Fruit fly (Drosophila melanogaster) whole organism, prepupa: ENCODE measurements around the gene CG17470.
A peak's percentile ranks its signal among the peaks of the same experiment; 100 is the strongest.

Experiments
- CG10631 ChIP-seq: fragments of 200-800 bp; sonication (Bioruptor generic); optimal IDR thresholded peaks from 2 replicates; lab custom pipeline; 2016; ENCODE audit warnings: missing biosample characterization, missing genetic modification characterization
- CG10669 ChIP-seq: fragments of 200-800 bp; sonication (Bioruptor generic); optimal IDR thresholded peaks from 3 replicates; lab custom pipeline; 2018; ENCODE audit warnings: missing biosample characterization, mild to moderate bottlenecking, missing genetic modification characterization, moderate library complexity
- CG11294 ChIP-seq: fragments of 200-800 bp; sonication (Bioruptor generic); IDR thresholded peaks from 2 replicates; pipeline ENCODE4 v1.3.6; 2022; ENCODE audit warnings: missing biosample characterization, missing genetic modification characterization
- CG11762 ChIP-seq: fragments of 200-800 bp; sonication (Bioruptor generic); optimal IDR thresholded peaks from 3 replicates; lab custom pipeline; 2016; ENCODE audit warnings: missing biosample characterization, missing genetic modification characterization; ENCODE audit not compliant: insufficient read depth
- CG11902 ChIP-seq: fragments of 200-800 bp; sonication (Bioruptor generic); optimal IDR thresholded peaks from 3 replicates; lab custom pipeline; 2016; ENCODE audit warnings: missing biosample characterization, missing genetic modification characterization
- CG15336 ChIP-seq: fragments of 200-800 bp; sonication (Bioruptor generic); IDR thresholded peaks from 2 replicates; pipeline ENCODE4 v1.3.6; 2022; ENCODE audit warnings: missing biosample characterization, missing genetic modification characterization
- CG1621 ChIP-seq: fragments of 200-800 bp; sonication (Bioruptor generic); optimal IDR thresholded peaks from 3 replicates; lab custom pipeline; 2018; ENCODE audit warnings: missing biosample characterization, mild to moderate bottlenecking, missing genetic modification characterization
- CG16779 ChIP-seq: fragments of 200-800 bp; sonication (Bioruptor generic); optimal IDR thresholded peaks from 3 replicates; lab custom pipeline; 2017; ENCODE audit warnings: missing biosample characterization, mild to moderate bottlenecking, missing genetic modification characterization
- CG31627 ChIP-seq: fragments of 200-800 bp; sonication (Bioruptor generic); optimal IDR thresholded peaks from 3 replicates; lab custom pipeline; 2016; ENCODE audit warnings: missing biosample characterization, missing genetic modification characterization
- CG32006 ChIP-seq: fragments of 200-800 bp; sonication (Bioruptor generic); optimal IDR thresholded peaks from 3 replicates; lab custom pipeline; 2017; ENCODE audit warnings: missing biosample characterization, mild to moderate bottlenecking, missing genetic modification characterization
- CG34406 ChIP-seq: fragments of 200-800 bp; sonication (Bioruptor generic); optimal IDR thresholded peaks from 3 replicates; lab custom pipeline; 2016; ENCODE audit warnings: missing biosample characterization, missing genetic modification characterization
- CG3919 ChIP-seq: fragments of 200-800 bp; sonication (Bioruptor generic); optimal IDR thresholded peaks from 3 replicates; lab custom pipeline; 2016; ENCODE audit warnings: missing biosample characterization, missing genetic modification characterization
- CG4318 ChIP-seq: fragments of 200-800 bp; sonication (Bioruptor generic); optimal IDR thresholded peaks from 3 replicates; lab custom pipeline; 2017; ENCODE audit warnings: missing biosample characterization, mild to moderate bottlenecking, missing genetic modification characterization
- CG6163 ChIP-seq: fragments of 200-800 bp; sonication (Bioruptor generic); IDR thresholded peaks from 3 replicates; pipeline ENCODE4 v1.3.6; 2022; ENCODE audit warnings: missing biosample characterization, missing genetic modification characterization
- CG6276 ChIP-seq: fragments of 200-800 bp; sonication (Bioruptor generic); optimal IDR thresholded peaks from 2 replicates; lab custom pipeline; 2017; ENCODE audit warnings: missing biosample characterization, mild to moderate bottlenecking, missing genetic modification characterization
- CG6808 ChIP-seq: fragments of 200-800 bp; sonication (Bioruptor generic); optimal IDR thresholded peaks from 3 replicates; lab custom pipeline; 2017; ENCODE audit warnings: missing biosample characterization, missing genetic modification characterization, mild to moderate bottlenecking, moderate library complexity, missing genetic modification reagents
- CG8632 ChIP-seq: fragments of 200-800 bp; sonication (Bioruptor generic); optimal IDR thresholded peaks from 3 replicates; lab custom pipeline; 2016; ENCODE audit warnings: missing biosample characterization, missing genetic modification characterization
- CG9139 ChIP-seq: fragments of 200-800 bp; sonication (Bioruptor generic); optimal IDR thresholded peaks from 3 replicates; lab custom pipeline; 2017; ENCODE audit warnings: missing biosample characterization, mild to moderate bottlenecking, missing genetic modification characterization
- Eip75B ChIP-seq: fragments of 200-800 bp; sonication (Bioruptor generic); optimal IDR thresholded peaks from 3 replicates; lab custom pipeline; 2016; ENCODE audit warnings: missing biosample characterization, missing genetic modification characterization
- Eip78C ChIP-seq: fragments of 200-800 bp; sonication (Bioruptor generic); peaks from one replicate; lab custom pipeline; 2016; ENCODE audit warnings: missing biosample characterization, missing genetic modification characterization
- Eip93F ChIP-seq: fragments of 200-800 bp; sonication (Bioruptor generic); optimal IDR thresholded peaks from 2 replicates; lab custom pipeline; 2016; ENCODE audit warnings: missing biosample characterization, mild to moderate bottlenecking, missing genetic modification characterization
- Ets96B ChIP-seq: fragments of 200-800 bp; optimal IDR thresholded peaks from 2 replicates; lab custom pipeline; 2019; ENCODE audit warnings: missing biosample characterization, mild to moderate bottlenecking, missing genetic modification characterization, moderate library complexity
- Gug ChIP-seq: fragments of 200-800 bp; sonication (Bioruptor generic); IDR thresholded peaks from 2 replicates; pipeline ENCODE4 v1.3.6; 2022; ENCODE audit warnings: missing biosample characterization, missing genetic modification characterization
- Hr38 ChIP-seq: sonication (Bioruptor generic); optimal IDR thresholded peaks from 2 replicates; lab custom pipeline; 2016; ENCODE audit warnings: missing biosample characterization, missing genetic modification characterization
- Hr39 ChIP-seq: fragments of 200-800 bp; sonication (Bioruptor generic); optimal IDR thresholded peaks from 2 replicates; lab custom pipeline; 2016; ENCODE audit warnings: missing biosample characterization, missing genetic modification characterization
- Met ChIP-seq: fragments of 200-800 bp; sonication (Bioruptor generic); optimal IDR thresholded peaks from 3 replicates; lab custom pipeline; 2016; ENCODE audit warnings: missing biosample characterization, missing genetic modification characterization
- OdsH ChIP-seq: fragments of 200-800 bp; sonication (Bioruptor generic); optimal IDR thresholded peaks from 3 replicates; lab custom pipeline; 2016; ENCODE audit warnings: missing biosample characterization, missing genetic modification characterization
- Smox ChIP-seq: fragments of 200-800 bp; sonication (Bioruptor generic); optimal IDR thresholded peaks from 3 replicates; lab custom pipeline; 2016; ENCODE audit warnings: missing biosample characterization, missing genetic modification characterization
- Sox102F ChIP-seq: fragments of 200-800 bp; sonication (Bioruptor generic); optimal IDR thresholded peaks from 2 replicates; lab custom pipeline; 2016; ENCODE audit warnings: missing biosample characterization, mild to moderate bottlenecking, missing genetic modification characterization
- Sox14 ChIP-seq: fragments of 200-800 bp; sonication (Bioruptor generic); optimal IDR thresholded peaks from 3 replicates; lab custom pipeline; 2016; ENCODE audit warnings: missing biosample characterization, missing genetic modification characterization
- Sox15 ChIP-seq: fragments of 200-800 bp; sonication (Bioruptor generic); optimal IDR thresholded peaks from 3 replicates; lab custom pipeline; 2016; ENCODE audit warnings: missing biosample characterization, missing genetic modification characterization
- acj6 ChIP-seq: fragments of 200-800 bp; sonication (Bioruptor generic); optimal IDR thresholded peaks from 3 replicates; lab custom pipeline; 2016; ENCODE audit warnings: missing biosample characterization, missing genetic modification characterization
- cyc ChIP-seq: fragments of 200-800 bp; sonication (Bioruptor generic); optimal IDR thresholded peaks from 3 replicates; lab custom pipeline; 2016; ENCODE audit warnings: missing biosample characterization, missing genetic modification characterization
- dac ChIP-seq: fragments of 200-800 bp; sonication (Bioruptor generic); optimal IDR thresholded peaks from 2 replicates; lab custom pipeline; 2017; ENCODE audit warnings: missing biosample characterization, mild to moderate bottlenecking, missing genetic modification characterization
- eg ChIP-seq: fragments of 200-800 bp; sonication (Bioruptor generic); IDR thresholded peaks from 3 replicates; pipeline ENCODE4 v1.3.6; 2022; ENCODE audit warnings: missing biosample characterization, missing genetic modification characterization
- esn ChIP-seq: fragments of 200-800 bp; sonication (Bioruptor generic); optimal IDR thresholded peaks from 2 replicates; lab custom pipeline; 2016; ENCODE audit warnings: missing biosample characterization, mild to moderate bottlenecking, missing genetic modification characterization, moderate library complexity
- fd59A ChIP-seq: fragments of 200-800 bp; sonication (Bioruptor generic); optimal IDR thresholded peaks from 2 replicates; lab custom pipeline; 2017; ENCODE audit warnings: missing biosample characterization, mild to moderate bottlenecking, missing genetic modification characterization, missing genetic modification reagents
- fkh ChIP-seq: fragments of 200-800 bp; sonication (Bioruptor generic); optimal IDR thresholded peaks from 3 replicates; lab custom pipeline; 2017; ENCODE audit warnings: missing biosample characterization, mild to moderate bottlenecking, missing genetic modification characterization, moderate library complexity
- pdm3 ChIP-seq: fragments of 200-800 bp; sonication (Bioruptor generic); optimal IDR thresholded peaks from 3 replicates; lab custom pipeline; 2016; ENCODE audit warnings: missing biosample characterization, missing genetic modification characterization
- salr ChIP-seq, 2 experiments: fragments of 200-800 bp; sonication (Bioruptor generic); optimal IDR thresholded peaks; 3 replicates each; lab custom pipeline; 2016 to 2018; ENCODE audit warnings: missing biosample characterization in 2 of 2, missing genetic modification characterization in 2 of 2, mild to moderate bottlenecking in 1 of 2
- ss ChIP-seq, 2 experiments: fragments of 200-800 bp; sonication (Bioruptor generic); optimal IDR thresholded peaks; 2 replicates in 1 of 2; 3 replicates in 1 of 2; lab custom pipeline; 2017 to 2018; ENCODE audit warnings: mild to moderate bottlenecking in 2 of 2, missing biosample characterization in 2 of 2, missing genetic modification characterization in 2 of 2, moderate library complexity in 1 of 2
- svp ChIP-seq: fragments of 200-800 bp; sonication (Bioruptor generic); peaks from one replicate; lab custom pipeline; 2016; ENCODE audit warnings: missing biosample characterization, missing genetic modification characterization
- topi ChIP-seq: fragments of 200-800 bp; sonication (Bioruptor generic); optimal IDR thresholded peaks from 3 replicates; lab custom pipeline; 2016; ENCODE audit warnings: missing biosample characterization, missing genetic modification characterization
- vri ChIP-seq: fragments of 200-800 bp; sonication (Bioruptor generic); optimal IDR thresholded peaks from 3 replicates; lab custom pipeline; 2016; ENCODE audit warnings: missing biosample characterization, mild to moderate bottlenecking, missing genetic modification characterization

Gene CG17470

DNA sequence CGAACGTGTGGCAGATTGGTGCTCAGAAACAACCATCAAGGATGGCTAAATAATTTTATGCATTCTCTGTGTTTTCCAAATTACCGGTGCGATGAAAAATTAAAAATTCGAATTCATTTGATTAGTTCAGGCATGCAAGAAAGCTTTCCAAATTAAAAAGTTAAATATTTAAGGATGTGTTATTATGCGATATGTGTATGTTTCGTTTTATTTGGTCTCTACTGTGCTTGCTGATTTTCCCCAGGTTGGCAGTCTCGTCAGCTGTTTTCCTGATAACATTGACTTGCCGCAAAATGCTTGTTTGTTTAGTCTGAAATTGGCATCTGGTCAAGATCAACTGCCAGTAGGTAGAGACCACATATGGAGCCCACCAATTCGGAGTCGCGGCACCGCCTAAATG is 6.8 kb upstream of the CG17470 start, which contains the start of gene CG2611 (continued):
- no peak for TF ChIP-seq salr (GFP tag; optimal IDR thresholded peaks at IDR 0.05; lab: Kevin White, UChicago)
- no peak for TF ChIP-seq fd59A (GFP tag; lab: Kevin White, UChicago)
- TF ChIP-seq Sox102F (GFP tag; lab: Kevin White, UChicago): no peak
- no peak for TF ChIP-seq CG10631 (GFP tag; lab: Kevin White, UChicago)
- TF ChIP-seq CG1621 (tag; lab: Kevin White, UChicago): no peak
- no peak for TF ChIP-seq CG16779
- TF ChIP-seq Hr38: no peak
- no peak for TF ChIP-seq Eip75B (GFP tag; lab: Kevin White, UChicago)
- no peak for TF ChIP-seq CG3919 (GFP tag; lab: Kevin White, UChicago)
- TF ChIP-seq Smox (GFP tag; lab: Kevin White, UChicago): no peak
- no peak for TF ChIP-seq Met (GFP tag; lab: Kevin White, UChicago)
- peak; percentile 35 for TF ChIP-seq Ets96B (tag; lab: Kevin White, UChicago)
- TF ChIP-seq CG8632 (GFP tag; lab: Kevin White, UChicago): no peak
- no peak for TF ChIP-seq ss (GFP tag; optimal IDR thresholded peaks at IDR 0.05; lab: Kevin White, UChicago)
- TF ChIP-seq CG11294 (GFP tag; lab: Robert Waterston, UW): no peak
- no peak for TF ChIP-seq pdm3 (GFP tag; lab: Kevin White, UChicago)
- no peak for TF ChIP-seq Gug
- peak; percentile 48 for TF ChIP-seq topi (GFP tag; lab: Kevin White, UChicago)
- TF ChIP-seq cyc (GFP tag; lab: Kevin White, UChicago): peak; percentile 51
- TF ChIP-seq Sox15 (GFP tag; lab: Kevin White, UChicago): no peak
- TF ChIP-seq OdsH: no peak
- TF ChIP-seq Eip78C (GFP tag; lab: Kevin White, UChicago): no peak
- TF ChIP-seq CG6808 (GFP tag; lab: Kevin White, UChicago): no peak
- TF ChIP-seq CG34406 (GFP tag; lab: Kevin White, UChicago): no peak
- no peak for TF ChIP-seq Eip93F (GFP tag; lab: Kevin White, UChicago)
- TF ChIP-seq CG6163 (GFP tag; lab: Robert Waterston, UW): peak; percentile 59; the same call in 2 of the 3 replicates
- peak; percentile 66 for TF ChIP-seq esn
- TF ChIP-seq vri: no peak
- TF ChIP-seq Hr39: peak; percentile 62
- no peak for TF ChIP-seq dac (GFP tag; lab: Kevin White, UChicago)
- no peak for TF ChIP-seq CG32006 (GFP tag; lab: Kevin White, UChicago)
- TF ChIP-seq CG6276 (GFP tag; lab: Kevin White, UChicago): no peak
- 0 out of 3 replicates have a peak, but pooled peaks have one; percentile 30 for TF ChIP-seq eg
- TF ChIP-seq CG31627 (GFP tag; lab: Kevin White, UChicago): peak; percentile 65
- no peak for TF ChIP-seq CG10669 (GFP tag; lab: Kevin White, UChicago)

DNA sequence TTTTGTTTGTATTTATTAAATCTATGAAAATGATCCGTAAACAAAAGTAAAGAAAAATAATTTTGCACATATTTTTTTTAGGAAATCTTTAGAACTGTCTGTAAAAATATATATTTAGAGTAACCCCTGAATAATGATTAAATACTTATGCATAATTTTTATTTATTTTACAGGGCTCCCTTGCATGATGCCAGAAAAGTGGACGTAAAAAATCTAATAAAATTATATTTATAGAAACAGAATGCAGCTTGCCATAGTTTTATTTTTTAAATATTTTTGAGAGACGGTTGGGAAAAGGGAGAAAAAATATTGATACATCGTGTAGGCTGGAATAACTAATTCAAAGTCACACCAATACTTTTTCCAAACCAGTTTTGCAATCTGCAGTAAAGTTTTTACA is 5.6 kb upstream of the CG17470 start, which contains the start of gene CG18810:
CG18810 (plus strand) TSS at position 301 of the 400 bp plus-strand sequence.
- no peak for TF ChIP-seq CG4318
- TF ChIP-seq Hr38: no peak
- no peak for TF ChIP-seq CG8632 (GFP tag; lab: Kevin White, UChicago)
- no peak for TF ChIP-seq CG9139
- no peak for TF ChIP-seq CG15336
- no peak for TF ChIP-seq CG11902 (GFP tag; lab: Kevin White, UChicago)
- no peak for TF ChIP-seq pdm3 (GFP tag; lab: Kevin White, UChicago)

DNA sequence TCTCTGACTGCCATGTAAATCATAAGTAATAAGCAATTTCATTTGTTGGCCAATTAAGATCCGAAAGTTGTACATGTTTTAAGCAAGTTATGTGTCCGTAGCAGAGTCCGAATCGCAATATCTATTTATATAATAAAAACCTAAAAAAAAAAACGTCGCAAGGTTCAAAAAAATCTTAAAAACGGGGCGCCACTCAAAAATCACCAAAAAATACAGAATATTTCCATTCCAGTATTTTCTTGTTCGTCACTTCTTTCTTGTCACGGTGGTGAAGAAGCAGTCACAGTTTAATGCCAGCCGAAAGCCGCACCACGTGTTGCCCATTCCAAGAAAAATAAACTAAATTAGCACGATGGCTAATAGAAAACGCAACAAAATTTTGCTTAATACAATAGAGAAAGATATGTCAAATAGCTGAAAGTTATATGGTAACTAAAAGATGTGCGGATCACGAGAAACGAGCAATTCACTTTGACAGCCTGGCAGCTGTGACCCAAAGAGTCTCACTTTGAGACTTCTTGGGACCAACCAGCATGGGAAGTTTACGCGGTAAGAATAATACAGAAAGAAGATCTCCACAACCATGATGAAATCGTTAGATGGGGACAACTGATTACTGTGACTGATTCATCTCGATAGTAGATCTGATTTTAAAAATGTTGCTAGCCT is 4.3 kb upstream of the CG17470 start:
- TF ChIP-seq fkh (GFP tag; lab: Kevin White, UChicago): peak; percentile 38
- peak; percentile 63 for TF ChIP-seq svp
- no peak for TF ChIP-seq Hr38
- TF ChIP-seq Met (GFP tag; lab: Kevin White, UChicago): no peak
- TF ChIP-seq esn: peak; percentile 7
- TF ChIP-seq CG4318: no peak
- TF ChIP-seq CG11762 (GFP tag; lab: Kevin White, UChicago): no peak
- TF ChIP-seq acj6 (GFP tag; lab: Kevin White, UChicago): no peak
- TF ChIP-seq Sox14 (GFP tag; lab: Kevin White, UChicago): no peak
- peak; percentile 48 for TF ChIP-seq Eip78C (GFP tag; lab: Kevin White, UChicago)
- no peak for TF ChIP-seq CG9139
- no peak for TF ChIP-seq CG15336
- TF ChIP-seq salr (GFP tag; optimal IDR thresholded peaks at IDR 0.05; lab: Kevin White, UChicago): no peak
